Worm (Caenorhabditis elegans) whole organism, young adult: Measurements from ENCODE around the gene amt-4.

Source experiments
- F10E7.11 ChIP-seq: sonication (generic microtip); optimal IDR thresholded peaks from 2 replicates; lab custom pipeline; 2017; ENCODE audit warnings: mild to moderate bottlenecking, missing genetic modification characterization, moderate library complexity, missing compliant biosample characterization
- F55B11.4 ChIP-seq: sonication (generic microtip); optimal IDR thresholded peaks from 2 replicates; lab custom pipeline; 2016; ENCODE audit warnings: missing compliant biosample characterization, missing genetic modification characterization, borderline replicate concordance; ENCODE audit not compliant: insufficient read depth
- chd-7 ChIP-seq: sonication (generic microtip); optimal IDR thresholded peaks from 2 replicates; lab custom pipeline; 2016; ENCODE audit warnings: mild to moderate bottlenecking, missing genetic modification characterization, moderate library complexity, missing compliant biosample characterization
- hmg-20 ChIP-seq: fragments of 200-800 bp; sonication (Bioruptor generic); IDR thresholded peaks from 2 replicates; pipeline ENCODE4 v1.3.6; 2022; ENCODE audit warnings: missing genetic modification reagents, missing genetic modification characterization, missing compliant biosample characterization
- mes-4 ChIP-seq: sonication (generic microtip); optimal IDR thresholded peaks from 2 replicates; lab custom pipeline; 2016; ENCODE audit warnings: missing genotype, missing genetic modification characterization, missing compliant biosample characterization
- nfya-1 ChIP-seq: sonication (generic microtip); optimal IDR thresholded peaks from 2 replicates; lab custom pipeline; 2017; ENCODE audit warnings: antibody characterized with exemption, missing compliant biosample characterization, missing genetic modification characterization, borderline replicate concordance; ENCODE audit not compliant: insufficient read depth
- rpc-1 ChIP-seq, 2 experiments: fragments of 150-350 bp in 1 of 2; sonication (generic microtip) in 1 of 2; optimal IDR thresholded peaks; 2 replicates each; lab custom pipeline; 2014 to 2018; ENCODE audit warnings: missing biosample characterization in 1 of 2, missing genetic modification characterization in 1 of 2, missing genetic modification reagents in 1 of 2, missing genotype in 1 of 2

ce11 chrX:4528905-4529304, 36.2 kb upstream of the amt-4 start:
- TF ChIP-seq hmg-20 (GFP tag; lab: Robert Waterston, UW) (no peak), F55B11.4 (tag; lab: Kevin White, UChicago) (no peak), F10E7.11 (tag; lab: Kevin White, UChicago) (no peak), rpc-1 (optimal IDR thresholded peaks at IDR 0.05; lab: Kevin White, UChicago) (no peak), rpc-1 (tag; optimal IDR thresholded peaks at IDR 0.05; lab: Kevin White, UChicago) (no peak), chd-7 (tag; lab: Kevin White, UChicago) (no peak), mes-4 (tag; lab: Kevin White, UChicago) (no peak), nfya-1 (tag; lab: Kevin White, UChicago) (no peak)
